Fruit fly (Drosophila melanogaster): ENCODE measurements around the gene CG4238.

CG4238 gene

dm6 chr2L:2039458-2039857, 29.8 kb downstream of the CG4238 start:
- TF ChIP-seq CG8478 (optimal IDR thresholded peaks at IDR 0.05), result no peak
- no peak for TF ChIP-seq pan (optimal IDR thresholded peaks at IDR 0.05)
- TF ChIP-seq usp (GFP tag; optimal IDR thresholded peaks at IDR 0.05), result no peak
- no peak for TF ChIP-seq Dll (optimal IDR thresholded peaks at IDR 0.05)

DNA sequence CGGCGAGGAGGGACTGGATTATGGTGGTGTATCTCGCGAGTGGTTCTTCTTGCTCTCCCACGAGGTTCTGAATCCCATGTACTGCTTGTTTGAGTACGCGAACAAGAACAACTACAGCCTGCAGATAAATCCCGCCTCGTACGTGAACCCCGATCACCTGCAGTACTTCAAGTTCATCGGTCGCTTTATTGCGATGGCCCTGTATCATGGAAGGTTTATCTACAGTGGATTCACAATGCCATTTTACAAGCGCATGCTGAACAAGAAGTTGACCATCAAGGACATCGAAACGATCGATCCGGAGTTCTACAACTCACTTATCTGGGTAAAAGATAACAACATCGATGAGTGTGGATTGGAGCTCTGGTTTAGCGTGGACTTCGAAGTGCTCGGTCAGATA, 32.4 kb downstream of the CG4238 start:
- TF ChIP-seq pan (optimal IDR thresholded peaks at IDR 0.05), result no peak
- no peak for TF ChIP-seq Dll (optimal IDR thresholded peaks at IDR 0.05)
- TF ChIP-seq CG8478 (optimal IDR thresholded peaks at IDR 0.05), result no peak
- TF ChIP-seq usp (GFP tag; optimal IDR thresholded peaks at IDR 0.05), result no peak
- TF ChIP-seq EcR (GFP tag; optimal IDR thresholded peaks at IDR 0.05), result no peak
- TF ChIP-seq psq (optimal IDR thresholded peaks at IDR 0.05), result no peak

- TF ChIP-seq EcR (GFP tag; optimal IDR thresholded peaks at IDR 0.05), result no peak
- TF ChIP-seq pan (optimal IDR thresholded peaks at IDR 0.05), result no peak
- TF ChIP-seq usp (GFP tag; optimal IDR thresholded peaks at IDR 0.05), result no peak
Measured at dm6 chr2L:2044826-2045225, 35.2 kb downstream of the CG4238 start.

dm6 chr2L:2045265-2045664, 35.6 kb downstream of the CG4238 start, which contains the start of gene Kebab:
TSS of gene Kebab (plus strand) at chr2L:2045494.
- no peak for TF ChIP-seq psq (optimal IDR thresholded peaks at IDR 0.05)
- TF ChIP-seq CG8478 (optimal IDR thresholded peaks at IDR 0.05), result no peak
- no peak for TF ChIP-seq EcR (GFP tag; optimal IDR thresholded peaks at IDR 0.05)
- no peak for TF ChIP-seq usp (GFP tag; optimal IDR thresholded peaks at IDR 0.05)
- TF ChIP-seq pan (optimal IDR thresholded peaks at IDR 0.05), result no peak
- TF ChIP-seq Dll (optimal IDR thresholded peaks at IDR 0.05), result no peak

- TF ChIP-seq pan (optimal IDR thresholded peaks at IDR 0.05) (no peak), EcR (GFP tag; optimal IDR thresholded peaks at IDR 0.05) (no peak), Dll (optimal IDR thresholded peaks at IDR 0.05) (no peak), CG8478 (optimal IDR thresholded peaks at IDR 0.05) (no peak), usp (GFP tag; optimal IDR thresholded peaks at IDR 0.05) (no peak), psq (optimal IDR thresholded peaks at IDR 0.05) (no peak)
Measured at dm6 chr2L:2054289-2054688, 44.6 kb downstream of the CG4238 start, which contains the start of gene Or22c. TSS of gene Or22c (plus strand) at chr2L:2054589.

DNA sequence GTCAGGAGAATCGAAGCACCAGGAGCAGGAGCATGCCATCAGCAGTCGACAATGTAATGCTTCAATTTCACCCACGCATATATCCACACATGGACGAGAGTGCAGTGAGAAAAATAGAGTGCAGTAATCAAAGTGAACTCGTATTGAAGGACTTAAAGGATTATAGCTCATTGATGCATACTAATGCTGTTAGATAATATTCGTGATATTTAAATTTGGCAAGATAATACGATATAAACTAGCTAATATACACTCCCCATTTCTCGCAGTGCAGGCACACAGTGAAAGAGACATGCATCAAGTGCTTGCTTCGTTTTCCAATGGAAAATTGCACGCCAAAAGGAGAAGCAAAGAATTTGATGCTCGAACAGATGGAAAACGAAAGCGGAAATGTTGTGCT, 63.3 kb downstream of the CG4238 start:
- TF ChIP-seq pan (optimal IDR thresholded peaks at IDR 0.05), result no peak
- no peak for TF ChIP-seq CG8478 (optimal IDR thresholded peaks at IDR 0.05)
- no peak for TF ChIP-seq usp (GFP tag; optimal IDR thresholded peaks at IDR 0.05)
- no peak for TF ChIP-seq Dll (optimal IDR thresholded peaks at IDR 0.05)
- no peak for TF ChIP-seq EcR (GFP tag; optimal IDR thresholded peaks at IDR 0.05)
- TF ChIP-seq psq (optimal IDR thresholded peaks at IDR 0.05), result no peak

dm6 chr2L:2079619-2080018, 70.0 kb downstream of the CG4238 start, which contains the start of gene CG12674:
TSS of gene CG12674 (plus strand) at chr2L:2079919.
- TF ChIP-seq Dll (optimal IDR thresholded peaks at IDR 0.05) (no peak), pan (optimal IDR thresholded peaks at IDR 0.05) (no peak), usp (GFP tag; optimal IDR thresholded peaks at IDR 0.05) (no peak), EcR (GFP tag; optimal IDR thresholded peaks at IDR 0.05) (no peak), CG8478 (optimal IDR thresholded peaks at IDR 0.05) (no peak), psq (optimal IDR thresholded peaks at IDR 0.05) (no peak)

All from whole organism.